Worm (Caenorhabditis elegans): ENCODE data around the gene ZK822.10.

ce11 chrIV:11942313-11942712, 25.4 kb downstream of the ZK822.10 start, which contains the start of gene ZK829.1:
- no peak for TF ChIP-seq elt-1 (tag; optimal IDR thresholded peaks at IDR 0.05)
- no peak for TF ChIP-seq nhr-77 (tag; optimal IDR thresholded peaks at IDR 0.05)
- no peak for TF ChIP-seq alr-1 (tag; optimal IDR thresholded peaks at IDR 0.05)
- TF ChIP-seq R02D3.7 (tag; optimal IDR thresholded peaks at IDR 0.05), result no peak
- no peak for TF ChIP-seq mdl-1 (tag; optimal IDR thresholded peaks at IDR 0.05)
- TF ChIP-seq ceh-82 (tag; optimal IDR thresholded peaks at IDR 0.05), result no peak
- no peak for TF ChIP-seq snpc-4 (tag; optimal IDR thresholded peaks at IDR 0.05)
- TF ChIP-seq unc-62 (GFP tag; optimal IDR thresholded peaks at IDR 0.05), result no peak
- TF ChIP-seq aly-2 (tag; optimal IDR thresholded peaks at IDR 0.05), result no peak
- no peak for TF ChIP-seq ztf-4 (tag; optimal IDR thresholded peaks at IDR 0.05)
- TF ChIP-seq lsy-2 (tag; optimal IDR thresholded peaks at IDR 0.05), result no peak
- no peak for TF ChIP-seq ZK546.5 (tag; optimal IDR thresholded peaks at IDR 0.05)
- TF ChIP-seq unc-39 (tag; optimal IDR thresholded peaks at IDR 0.05), result no peak
- no peak for TF ChIP-seq ztf-11 (tag; optimal IDR thresholded peaks at IDR 0.05)
